Worm (Caenorhabditis elegans) whole organism, late embryonic: ENCODE data around the gene sec-20.

Source experiments
- C08G9.2 ChIP-seq: sonication (generic microtip); optimal IDR thresholded peaks from 2 replicates; lab custom pipeline; 2016; ENCODE audit warnings: mild to moderate bottlenecking, missing genetic modification characterization, moderate library complexity, missing compliant biosample characterization
- C38D4.7 ChIP-seq: fragments of 200-800 bp; sonication (Bioruptor generic); optimal IDR thresholded peaks from 2 replicates; lab custom pipeline; 2018; ENCODE audit warnings: mild to moderate bottlenecking, missing genetic modification characterization, moderate library complexity, missing compliant biosample characterization
- K09A11.1 ChIP-seq: sonication (generic microtip); optimal IDR thresholded peaks from 2 replicates; lab custom pipeline; 2017; ENCODE audit warnings: antibody characterized with exemption, mild to moderate bottlenecking, missing genetic modification characterization, missing compliant biosample characterization; ENCODE audit not compliant: insufficient read depth
- ceh-18 ChIP-seq: sonication (generic microtip); optimal IDR thresholded peaks from 2 replicates; lab custom pipeline; 2016; ENCODE audit warnings: missing genetic modification characterization, missing compliant biosample characterization
- ceh-22 ChIP-seq: sonication (generic microtip); optimal IDR thresholded peaks from 2 replicates; lab custom pipeline; 2017; ENCODE audit warnings: missing biosample characterization, missing genetic modification characterization
- ceh-31 ChIP-seq: sonication (generic microtip); optimal IDR thresholded peaks from 2 replicates; lab custom pipeline; 2016; ENCODE audit warnings: missing genetic modification characterization, missing compliant biosample characterization
- ceh-9 ChIP-seq: sonication (generic microtip); optimal IDR thresholded peaks from 2 replicates; lab custom pipeline; 2016; ENCODE audit warnings: mild to moderate bottlenecking, missing genetic modification characterization, inconsistent platforms, missing compliant biosample characterization
- che-1 ChIP-seq: sonication (generic microtip); optimal IDR thresholded peaks from 2 replicates; lab custom pipeline; 2016; ENCODE audit warnings: mild to moderate bottlenecking, missing genetic modification characterization, missing compliant biosample characterization
- elt-2 ChIP-seq: sonication (generic microtip); optimal IDR thresholded peaks from 2 replicates; lab custom pipeline; 2016; ENCODE audit warnings: missing genetic modification reagents, missing genetic modification characterization, missing compliant biosample characterization
- fkh-6 ChIP-seq: sonication (generic microtip); optimal IDR thresholded peaks from 2 replicates; lab custom pipeline; 2016; ENCODE audit warnings: missing genetic modification characterization, missing compliant biosample characterization
- hlh-8 ChIP-seq: sonication (generic microtip); optimal IDR thresholded peaks from 2 replicates; lab custom pipeline; 2016; ENCODE audit warnings: missing genotype, missing genetic modification characterization, missing compliant biosample characterization
- madf-2 ChIP-seq: sonication (generic microtip); optimal IDR thresholded peaks from 2 replicates; lab custom pipeline; 2017; ENCODE audit warnings: missing genetic modification characterization, missing compliant biosample characterization
- pax-1 ChIP-seq: fragments of 150-350 bp; optimal IDR thresholded peaks from 2 replicates; lab custom pipeline; 2014; ENCODE audit warnings: missing biosample characterization, missing genetic modification characterization
- pha-4 ChIP-seq: fragments of 150-350 bp; optimal IDR thresholded peaks from 2 replicates; lab custom pipeline; 2018; ENCODE audit warnings: missing biosample characterization, missing genetic modification reagents, missing genetic modification characterization
- ref-2 ChIP-seq: sonication (generic microtip); optimal IDR thresholded peaks from 2 replicates; lab custom pipeline; 2016; ENCODE audit warnings: missing genetic modification characterization, missing compliant biosample characterization
- rnt-1 ChIP-seq: sonication (generic microtip); optimal IDR thresholded peaks from 2 replicates; lab custom pipeline; 2016; ENCODE audit warnings: missing genetic modification characterization, missing compliant biosample characterization
- unc-86 ChIP-seq: sonication (generic microtip); optimal IDR thresholded peaks from 2 replicates; lab custom pipeline; 2016; ENCODE audit warnings: missing genetic modification characterization, missing compliant biosample characterization
- zip-5 ChIP-seq: sonication (generic microtip); optimal IDR thresholded peaks from 2 replicates; lab custom pipeline; 2016; ENCODE audit warnings: missing genetic modification characterization, missing compliant biosample characterization

The sec-20 gene

DNA sequence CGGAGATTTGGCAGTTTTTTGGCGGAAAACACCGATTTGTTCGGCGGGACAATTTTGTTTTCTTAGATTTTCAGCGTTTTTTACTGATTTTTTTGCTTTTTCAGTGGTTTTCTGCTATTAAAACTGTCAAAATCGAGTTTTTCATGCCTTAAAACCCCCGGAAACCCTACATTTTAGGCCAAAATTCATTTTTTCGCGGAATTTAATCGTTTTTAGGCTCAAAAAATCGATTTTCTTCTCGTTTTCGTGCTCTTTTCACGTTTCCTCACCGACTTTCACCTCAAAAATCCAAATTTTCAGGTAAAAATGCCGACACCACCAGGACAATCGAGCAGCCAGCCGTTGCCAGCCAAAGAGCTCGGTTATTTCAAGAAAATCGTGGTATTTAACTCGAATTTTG, 43.6 kb downstream of the sec-20 start, which contains the start of gene hpo-29:
TSS of gene hpo-29 (plus strand) at position 301 of the 400 bp plus-strand sequence.
- no peak for TF ChIP-seq K09A11.1 (tag; lab: Kevin White, UChicago)
- TF ChIP-seq ceh-18 (tag; lab: Kevin White, UChicago) = no peak
- no peak for TF ChIP-seq ceh-22
- no peak for TF ChIP-seq ceh-31 (tag; lab: Kevin White, UChicago)
- TF ChIP-seq pax-1 (tag; lab: Kevin White, UChicago) = no peak
- no peak for TF ChIP-seq rnt-1 (tag; lab: Kevin White, UChicago)
- no peak for TF ChIP-seq madf-2 (tag; lab: Kevin White, UChicago)
- TF ChIP-seq ref-2 (tag; lab: Kevin White, UChicago) = no peak
- TF ChIP-seq ceh-9 (tag; lab: Kevin White, UChicago) = no peak
- TF ChIP-seq fkh-6 = no peak
- TF ChIP-seq C38D4.7 = no peak
- no peak for TF ChIP-seq hlh-8
- no peak for TF ChIP-seq C08G9.2 (tag; lab: Kevin White, UChicago)
- TF ChIP-seq zip-5 (tag; lab: Kevin White, UChicago) = no peak
- no peak for TF ChIP-seq unc-86 (tag; lab: Kevin White, UChicago)
- TF ChIP-seq che-1 (tag; lab: Kevin White, UChicago) = no peak
- TF ChIP-seq elt-2 (tag; lab: Kevin White, UChicago) = no peak
- no peak for TF ChIP-seq pha-4 (tag; lab: Kevin White, UChicago)
